Comparison of ENCODE assay signal across 1 fruit fly cellular context in genomic region chr2L:20735121-20735855, dm6.
TF ChIP-seq lines count a peak whose summit lies in the region.

No protein-coding gene starts in this region.

TF ChIP-seq in whole organism, embryonic, 481 proteins besides CTCF, POLR2A, EP300 and RAD21 (continued from another document):
- TF ChIP-seq CG3163 (GFP tag; optimal IDR thresholded peaks at IDR 0.05; lab: Kevin White, UChicago) (no peak), Blimp-1 (GFP tag; optimal IDR thresholded peaks at IDR 0.05; lab: Kevin White, UChicago) (peak; percentile 91), MESR4 (GFP tag; optimal IDR thresholded peaks at IDR 0.05; lab: Kevin White, UChicago) (peak; percentile 38), E2f2 (GFP tag; IDR thresholded peaks at IDR 0.05; lab: Robert Waterston, UW) (peak; percentile 7; the same call in 1 of the 2 replicates), Kr (GFP tag; optimal IDR thresholded peaks at IDR 0.05; lab: Kevin White, UChicago) (no peak), Dip3 (GFP tag; optimal IDR thresholded peaks at IDR 0.05; lab: Kevin White, UChicago) (no peak), cg (GFP tag; optimal IDR thresholded peaks at IDR 0.05; lab: Kevin White, UChicago) (peak; percentile 70), Max (GFP tag; optimal IDR thresholded peaks at IDR 0.05; lab: Kevin White, UChicago) (no peak), Pdp1 (GFP tag; optimal IDR thresholded peaks at IDR 0.05; lab: Kevin White, UChicago) (peak in 1 of 2 experiments; percentile 78), CG7839 (tag; optimal IDR thresholded peaks at IDR 0.05; lab: Kevin White, UChicago) (no peak), CG3995 (GFP tag; optimal IDR thresholded peaks at IDR 0.05; lab: Kevin White, UChicago) (no peak), CG2202 (tag; optimal IDR thresholded peaks at IDR 0.05; lab: Kevin White, UChicago) (no peak), org-1 (GFP tag; optimal IDR thresholded peaks at IDR 0.05; lab: Kevin White, UChicago) (no peak), phol (tag; optimal IDR thresholded peaks at IDR 0.05; lab: Kevin White, UChicago) (no peak), ftz-f1 (GFP tag; optimal IDR thresholded peaks at IDR 0.05; lab: Kevin White, UChicago) (no peak), kni (GFP tag; optimal IDR thresholded peaks at IDR 0.05; lab: Kevin White, UChicago) (no peak), CG2116 (GFP tag; optimal IDR thresholded peaks at IDR 0.05; lab: Kevin White, UChicago) (peak; percentile 96), CG9727 (GFP tag; optimal IDR thresholded peaks at IDR 0.05; lab: Kevin White, UChicago) (peak; percentile 56), CG16779 (GFP tag; IDR thresholded peaks at IDR 0.05; lab: Robert Waterston, UW) (no peak), luna (GFP tag; optimal IDR thresholded peaks at IDR 0.05; lab: Kevin White, UChicago) (no peak), mld (GFP tag; IDR thresholded peaks at IDR 0.05; lab: Robert Waterston, UW; ENCODE audit: partially characterized antibody) (0 out of 3 replicates have a peak, but pooled peaks have one; percentile 26), CG10979 (tag; optimal IDR thresholded peaks at IDR 0.05; lab: Kevin White, UChicago) (no peak), sd (tag; optimal IDR thresholded peaks at IDR 0.05; lab: Kevin White, UChicago) (peak; percentile 69), ttk (GFP tag; IDR thresholded peaks at IDR 0.05; lab: Robert Waterston, UW) (no peak), pan (optimal IDR thresholded peaks at IDR 0.05; lab: Kevin White, UChicago) (no peak), pan (GFP tag; optimal IDR thresholded peaks at IDR 0.05 in 1 of 2, IDR thresholded peaks at IDR 0.05 in 1 of 2) (no peak), Drgx (GFP tag; IDR thresholded peaks at IDR 0.05; lab: Robert Waterston, UW) (no peak), Bdp1 (GFP tag; optimal IDR thresholded peaks at IDR 0.05; lab: Kevin White, UChicago) (no peak), CG14667 (GFP tag; IDR thresholded peaks at IDR 0.05; lab: Robert Waterston, UW) (no peak), bigmax (GFP tag; optimal IDR thresholded peaks at IDR 0.05; lab: Kevin White, UChicago) (peak; percentile 94), gfzf (GFP tag; optimal IDR thresholded peaks at IDR 0.05; lab: Kevin White, UChicago) (no peak), Atf-2 (GFP tag; optimal IDR thresholded peaks at IDR 0.05; lab: Kevin White, UChicago) (no peak), Med (GFP tag; lab: Kevin White, UChicago) (peak; percentile 58), CG32532 (GFP tag; IDR thresholded peaks at IDR 0.05; lab: Robert Waterston, UW) (no peak), cas (GFP tag; IDR thresholded peaks at IDR 0.05; lab: Robert Waterston, UW) (no peak), fu2 (GFP tag; optimal IDR thresholded peaks at IDR 0.05; lab: Kevin White, UChicago) (no peak), CG33557 (GFP tag; optimal IDR thresholded peaks at IDR 0.05; lab: Kevin White, UChicago) (no peak), Hr3 (GFP tag; optimal IDR thresholded peaks at IDR 0.05; lab: Kevin White, UChicago) (no peak), row (GFP tag; IDR thresholded peaks at IDR 0.05; lab: Robert Waterston, UW) (no peak), CG6854 (GFP tag; optimal IDR thresholded peaks at IDR 0.05; lab: Kevin White, UChicago) (no peak), CG7963 (GFP tag; IDR thresholded peaks at IDR 0.05; lab: Robert Waterston, UW; ENCODE audit: partially characterized antibody) (no peak), CG13287 (GFP tag; IDR thresholded peaks at IDR 0.05; lab: Robert Waterston, UW; ENCODE audit: partially characterized antibody) (peak; percentile 8; the same call in 1 of the 2 replicates), Hand (GFP tag; optimal IDR thresholded peaks at IDR 0.05; lab: Kevin White, UChicago) (no peak), CG15479 (GFP tag; optimal IDR thresholded peaks at IDR 0.05; lab: Kevin White, UChicago) (peak; percentile 52), CG17829 (tag; optimal IDR thresholded peaks at IDR 0.05; lab: Kevin White, UChicago) (no peak), CG11695 (GFP tag; IDR thresholded peaks at IDR 0.05; lab: Robert Waterston, UW) (no peak), CG7271 (tag; optimal IDR thresholded peaks at IDR 0.05; lab: Kevin White, UChicago) (no peak), lola (GFP tag; optimal IDR thresholded peaks at IDR 0.05; lab: Kevin White, UChicago) (no peak), CG12236 (GFP tag; optimal IDR thresholded peaks at IDR 0.05; lab: Kevin White, UChicago) (no peak), Jarid2 (GFP tag; optimal IDR thresholded peaks at IDR 0.05; lab: Kevin White, UChicago) (no peak), Ptx1 (GFP tag; IDR thresholded peaks at IDR 0.05; lab: Robert Waterston, UW) (no peak), MBD-R2 (GFP tag; IDR thresholded peaks at IDR 0.05; lab: Robert Waterston, UW) (peak; percentile 15; the same call in 1 of the 2 replicates), trem (tag; optimal IDR thresholded peaks at IDR 0.05; lab: Kevin White, UChicago) (peak; percentile 4), tup (GFP tag; optimal IDR thresholded peaks at IDR 0.05; lab: Kevin White, UChicago) (no peak), CG17568 (GFP tag; optimal IDR thresholded peaks at IDR 0.05; lab: Kevin White, UChicago) (no peak), NfI (GFP tag; optimal IDR thresholded peaks at IDR 0.05; lab: Kevin White, UChicago) (no peak), zfh1 (GFP tag; IDR thresholded peaks at IDR 0.05; lab: Robert Waterston, UW) (0 out of 3 replicates have a peak, but pooled peaks have one; percentile 34), CG1603 (tag; optimal IDR thresholded peaks at IDR 0.05; lab: Kevin White, UChicago) (no peak), twi (tag; optimal IDR thresholded peaks at IDR 0.05; lab: Kevin White, UChicago) (peak; percentile 15), CG9817 (tag; optimal IDR thresholded peaks at IDR 0.05; lab: Kevin White, UChicago) (no peak), p53 (GFP tag; optimal IDR thresholded peaks at IDR 0.05; lab: Kevin White, UChicago) (no peak), CG3281 (GFP tag; optimal IDR thresholded peaks at IDR 0.05; lab: Kevin White, UChicago) (peak; percentile 6), sna (GFP tag; IDR thresholded peaks at IDR 0.05; lab: Robert Waterston, UW; ENCODE audit: partially characterized antibody) (0 out of 2 replicates have a peak, but pooled peaks have one; percentile 8), abd-A (tag; optimal IDR thresholded peaks at IDR 0.05; lab: Kevin White, UChicago) (no peak), Stat92E (GFP tag; optimal IDR thresholded peaks at IDR 0.05; lab: Kevin White, UChicago) (no peak), H2.0 (GFP tag; IDR thresholded peaks at IDR 0.05; lab: Robert Waterston, UW) (no peak), so (GFP tag; IDR thresholded peaks at IDR 0.05; lab: Robert Waterston, UW) (no peak), Deaf1 (tag; optimal IDR thresholded peaks at IDR 0.05; lab: Kevin White, UChicago) (no peak), CG5953 (GFP tag; IDR thresholded peaks at IDR 0.05; lab: Robert Waterston, UW) (no peak), Dek (tag; optimal IDR thresholded peaks at IDR 0.05; lab: Kevin White, UChicago) (no peak), Atf3 (GFP tag; optimal IDR thresholded peaks at IDR 0.05; lab: Kevin White, UChicago) (no peak), pnt (GFP tag; optimal IDR thresholded peaks at IDR 0.05; lab: Kevin White, UChicago) (no peak), CG14860 (GFP tag; IDR thresholded peaks at IDR 0.05; lab: Robert Waterston, UW; ENCODE audit: partially characterized antibody) (no peak), CG8944 (GFP tag; optimal IDR thresholded peaks at IDR 0.05; lab: Kevin White, UChicago) (no peak), CG34376 (GFP tag; optimal IDR thresholded peaks at IDR 0.05; lab: Kevin White, UChicago) (no peak), CG18764 (GFP tag; optimal IDR thresholded peaks at IDR 0.05; lab: Kevin White, UChicago) (no peak), sr (GFP tag; IDR thresholded peaks at IDR 0.05; lab: Robert Waterston, UW) (no peak), fd64A (GFP tag; optimal IDR thresholded peaks at IDR 0.05; lab: Kevin White, UChicago) (no peak), CG17802 (tag; optimal IDR thresholded peaks at IDR 0.05; lab: Kevin White, UChicago) (no peak), Hey (tag; optimal IDR thresholded peaks at IDR 0.05; lab: Kevin White, UChicago) (no peak), CG32767 (GFP tag; IDR thresholded peaks at IDR 0.05; lab: Robert Waterston, UW) (0 out of 2 replicates have a peak, but pooled peaks have one; percentile 14), fd96Cb (tag; optimal IDR thresholded peaks at IDR 0.05; lab: Kevin White, UChicago) (no peak), unc-4 (GFP tag; IDR thresholded peaks at IDR 0.05; lab: Robert Waterston, UW; ENCODE audit: partially characterized antibody) (no peak), mirr (GFP tag; optimal IDR thresholded peaks at IDR 0.05; lab: Kevin White, UChicago) (no peak), usp (GFP tag; optimal IDR thresholded peaks at IDR 0.05; lab: Kevin White, UChicago) (no peak), onecut (GFP tag; IDR thresholded peaks at IDR 0.05; lab: Robert Waterston, UW) (peak; percentile 63), Optix (GFP tag; IDR thresholded peaks at IDR 0.05; lab: Robert Waterston, UW) (no peak), nom (GFP tag; optimal IDR thresholded peaks at IDR 0.05; lab: Kevin White, UChicago) (peak; percentile 30), Ets65A (GFP tag; lab: Kevin White, UChicago) (no peak), dm (GFP tag; optimal IDR thresholded peaks at IDR 0.05; lab: Kevin White, UChicago) (peak; percentile 66), hb (GFP tag; IDR thresholded peaks at IDR 0.05; lab: Robert Waterston, UW; ENCODE audit: partially characterized antibody) (no peak), corto (GFP tag; optimal IDR thresholded peaks at IDR 0.05; lab: Kevin White, UChicago) (no peak)
